Fruit fly (Drosophila melanogaster) whole organism, embryonic: Measurements from ENCODE around the gene Ubqn.
A peak's percentile ranks its signal among the peaks of the same experiment; 100 is the strongest.

Experiments used
- CG10979 ChIP-seq: fragments of 200-800 bp; sonication (Bioruptor generic); optimal IDR thresholded peaks from 2 replicates; lab custom pipeline; 2018; ENCODE audit warnings: missing biosample characterization, mild to moderate bottlenecking, missing genetic modification characterization, moderate library complexity
- CG11093 ChIP-seq: fragments of 200-800 bp; sonication (Bioruptor generic); IDR thresholded peaks from 3 replicates; pipeline ENCODE4 v1.3.6; 2022; ENCODE audit warnings: missing biosample characterization, missing genetic modification characterization
- CG11560 ChIP-seq: fragments of 200-800 bp; sonication (Bioruptor generic); IDR thresholded peaks from 3 replicates; pipeline ENCODE4 v1.3.6; 2022; ENCODE audit warnings: missing biosample characterization, missing genetic modification characterization
- CG12299 ChIP-seq: fragments of 200-800 bp; sonication (Bioruptor generic); optimal IDR thresholded peaks from 2 replicates; lab custom pipeline; 2018; ENCODE audit warnings: missing biosample characterization, mild to moderate bottlenecking, missing genetic modification characterization
- CG12769 ChIP-seq: fragments of 200-800 bp; sonication (Bioruptor generic); optimal IDR thresholded peaks from 2 replicates; lab custom pipeline; 2019; ENCODE audit warnings: missing biosample characterization, mild to moderate bottlenecking, missing genetic modification characterization, moderate library complexity
- CG12942 ChIP-seq: fragments of 200-800 bp; sonication (Bioruptor generic); optimal IDR thresholded peaks from 3 replicates; lab custom pipeline; 2016; ENCODE audit warnings: missing biosample characterization, missing genetic modification characterization
- CG13287 ChIP-seq: fragments of 200-800 bp; sonication (Bioruptor generic); IDR thresholded peaks from 2 replicates; pipeline ENCODE4 v1.3.6; 2022; ENCODE audit warnings: missing biosample characterization, missing genetic modification characterization; ENCODE audit not compliant: partially characterized antibody
- CG17568 ChIP-seq: fragments of 200-800 bp; sonication (Bioruptor generic); optimal IDR thresholded peaks from 2 replicates; lab custom pipeline; 2018; ENCODE audit warnings: missing biosample characterization, mild to moderate bottlenecking, missing genetic modification characterization, moderate library complexity
- CG1832 ChIP-seq: fragments of 200-800 bp; sonication (Bioruptor generic); optimal IDR thresholded peaks from 2 replicates; lab custom pipeline; 2017; ENCODE audit warnings: missing biosample characterization, mild to moderate bottlenecking, missing genetic modification characterization, inconsistent platforms
- CG18619 ChIP-seq: fragments of 200-800 bp; sonication (Bioruptor generic); optimal IDR thresholded peaks from 3 replicates; lab custom pipeline; 2017; ENCODE audit warnings: missing biosample characterization, mild to moderate bottlenecking, missing genetic modification characterization
- CG18764 ChIP-seq: fragments of 200-800 bp; sonication (Bioruptor generic); optimal IDR thresholded peaks from 3 replicates; lab custom pipeline; 2016; ENCODE audit warnings: missing biosample characterization, missing genetic modification characterization
- CG31441 ChIP-seq: fragments of 200-800 bp; sonication (Bioruptor generic); IDR thresholded peaks from 2 replicates; pipeline ENCODE4 v1.3.6; 2022; ENCODE audit warnings: missing biosample characterization, missing genetic modification characterization
- CG3847 ChIP-seq: fragments of 200-800 bp; sonication (Bioruptor generic); IDR thresholded peaks from 2 replicates; pipeline ENCODE4 v1.3.6; 2022; ENCODE audit warnings: missing biosample characterization, missing genetic modification characterization
- CG4360 ChIP-seq: fragments of 200-800 bp; sonication (Bioruptor generic); IDR thresholded peaks from 2 replicates; pipeline ENCODE4 v1.3.6; 2022; ENCODE audit warnings: missing biosample characterization, missing genetic modification characterization
- CG4404 ChIP-seq: fragments of 200-800 bp; sonication (Bioruptor generic); IDR thresholded peaks from 2 replicates; pipeline ENCODE4 v1.3.6; 2022; ENCODE audit warnings: missing biosample characterization, missing genetic modification characterization
- CG4730 ChIP-seq: fragments of 200-800 bp; sonication (Bioruptor generic); IDR thresholded peaks from 2 replicates; pipeline ENCODE4 v1.3.6; 2022; ENCODE audit warnings: missing biosample characterization, missing genetic modification characterization
- CG6254 ChIP-seq: fragments of 200-800 bp; sonication (Bioruptor generic); optimal IDR thresholded peaks from 3 replicates; lab custom pipeline; 2017; ENCODE audit warnings: mild to moderate bottlenecking, missing biosample characterization, missing genetic modification reagents, missing genetic modification characterization
- CG7786 ChIP-seq: fragments of 200-800 bp; sonication (Bioruptor generic); optimal IDR thresholded peaks from 2 replicates; lab custom pipeline; 2016; ENCODE audit warnings: missing biosample characterization, missing genetic modification characterization
- CG9215 ChIP-seq: fragments of 200-800 bp; sonication (Bioruptor generic); IDR thresholded peaks from 2 replicates; pipeline ENCODE4 v1.3.6; 2022; ENCODE audit warnings: missing biosample characterization, missing genetic modification characterization
- Dip2 ChIP-seq: fragments of 200-800 bp; sonication (Bioruptor generic); IDR thresholded peaks from 2 replicates; pipeline ENCODE4 v1.3.6; 2022; ENCODE audit warnings: missing biosample characterization, missing genetic modification characterization
- Dref ChIP-seq: fragments of 200-800 bp; sonication (Bioruptor generic); IDR thresholded peaks from 2 replicates; pipeline ENCODE4 v1.3.6; 2022; ENCODE audit warnings: missing biosample characterization, missing genetic modification characterization
- Ets65A ChIP-seq: fragments of 200-800 bp; sonication (Bioruptor generic); peaks from one replicate; lab custom pipeline; 2016; ENCODE audit warnings: missing biosample characterization, missing genetic modification characterization
- HLH54F ChIP-seq: fragments of 200-800 bp; sonication (Bioruptor generic); optimal IDR thresholded peaks from 3 replicates; lab custom pipeline; 2016; ENCODE audit warnings: missing biosample characterization, missing genetic modification characterization
- Hr3 ChIP-seq: fragments of 200-800 bp; sonication (Bioruptor generic); optimal IDR thresholded peaks from 3 replicates; lab custom pipeline; 2016; ENCODE audit warnings: missing biosample characterization, missing genetic modification characterization
- Mrtf ChIP-seq: fragments of 200-800 bp; sonication (Bioruptor generic); IDR thresholded peaks from 3 replicates; pipeline ENCODE4 v1.3.6; 2022; ENCODE audit warnings: missing biosample characterization, missing genetic modification characterization
- Ptx1 ChIP-seq: fragments of 200-800 bp; sonication (Bioruptor generic); IDR thresholded peaks from 2 replicates; pipeline ENCODE4 v1.3.6; 2022; ENCODE audit warnings: missing biosample characterization, missing genetic modification characterization
- Six4 ChIP-seq: fragments of 200-800 bp; sonication (Bioruptor generic); optimal IDR thresholded peaks from 2 replicates; lab custom pipeline; 2016; ENCODE audit warnings: missing biosample characterization, missing genetic modification characterization
- Xrp1 ChIP-seq: fragments of 200-800 bp; sonication (Bioruptor generic); IDR thresholded peaks from 2 replicates; pipeline ENCODE4 v1.3.6; 2022; ENCODE audit warnings: missing biosample characterization, missing genetic modification characterization
- aop ChIP-seq: fragments of 200-800 bp; sonication (Bioruptor generic); IDR thresholded peaks from 2 replicates; pipeline ENCODE4 v1.3.6; 2022; ENCODE audit warnings: missing biosample characterization, missing genetic modification characterization
- bab2 ChIP-seq: fragments of 200-800 bp; sonication (Bioruptor generic); optimal IDR thresholded peaks from 2 replicates; lab custom pipeline; 2016; ENCODE audit warnings: missing biosample characterization, missing genetic modification characterization
- bigmax ChIP-seq: fragments of 200-800 bp; sonication (Bioruptor generic); optimal IDR thresholded peaks from 2 replicates; lab custom pipeline; 2018; ENCODE audit warnings: missing biosample characterization, mild to moderate bottlenecking, missing genetic modification characterization
- chm ChIP-seq: fragments of 200-800 bp; sonication (Bioruptor generic); IDR thresholded peaks from 2 replicates; pipeline ENCODE4 v1.3.6; 2022; ENCODE audit warnings: missing biosample characterization, missing genetic modification characterization
- corto ChIP-seq: fragments of 200-800 bp; sonication (Bioruptor generic); optimal IDR thresholded peaks from 2 replicates; lab custom pipeline; 2016; ENCODE audit warnings: missing biosample characterization, mild to moderate bottlenecking, missing genetic modification characterization, moderate library complexity
- croc ChIP-seq: fragments of 200-800 bp; sonication (Bioruptor generic); conservative IDR thresholded peaks from 3 replicates; pipeline ENCODE4 v1.3.6; 2022; ENCODE audit warnings: missing biosample characterization, missing genetic modification characterization
- emc ChIP-seq: fragments of 200-800 bp; sonication (Bioruptor generic); optimal IDR thresholded peaks from 2 replicates; lab custom pipeline; 2016; ENCODE audit warnings: missing biosample characterization, missing genetic modification characterization
- eyg ChIP-seq: fragments of 200-800 bp; sonication (Bioruptor generic); optimal IDR thresholded peaks from 3 replicates; lab custom pipeline; 2016; ENCODE audit warnings: missing biosample characterization, missing genetic modification characterization
- fu2 ChIP-seq: fragments of 200-800 bp; sonication (Bioruptor generic); optimal IDR thresholded peaks from 2 replicates; lab custom pipeline; 2016; ENCODE audit warnings: missing biosample characterization, missing genetic modification characterization
- gce ChIP-seq: fragments of 200-800 bp; sonication (Bioruptor generic); IDR thresholded peaks from 3 replicates; pipeline ENCODE4 v1.3.6; 2022; ENCODE audit warnings: missing biosample characterization, missing genetic modification characterization
- h ChIP-seq: fragments of >200 bp; optimal IDR thresholded peaks from 2 replicates; lab custom pipeline; 2017
- oc ChIP-seq: fragments of 200-800 bp; sonication (Bioruptor generic); optimal IDR thresholded peaks from 2 replicates; lab custom pipeline; 2018; ENCODE audit warnings: missing biosample characterization, mild to moderate bottlenecking, missing genetic modification characterization, moderate library complexity
- repo ChIP-seq: fragments of 200-800 bp; sonication (Bioruptor generic); optimal IDR thresholded peaks from 2 replicates; lab custom pipeline; 2016; ENCODE audit warnings: missing biosample characterization, missing genetic modification characterization
- ro ChIP-seq: fragments of 200-800 bp; sonication (Bioruptor generic); IDR thresholded peaks from 2 replicates; pipeline ENCODE4 v1.3.6; 2022; ENCODE audit warnings: missing biosample characterization, missing genetic modification characterization
- scrt ChIP-seq: fragments of 200-800 bp; sonication (Bioruptor generic); optimal IDR thresholded peaks from 2 replicates; lab custom pipeline; 2018; ENCODE audit warnings: missing biosample characterization, mild to moderate bottlenecking, missing genetic modification characterization, moderate library complexity
- sug ChIP-seq: fragments of 200-800 bp; optimal IDR thresholded peaks from 2 replicates; lab custom pipeline; 2019; ENCODE audit warnings: missing biosample characterization, mild to moderate bottlenecking, missing genetic modification characterization, moderate library complexity
- tin ChIP-seq: fragments of 200-800 bp; sonication (Bioruptor generic); optimal IDR thresholded peaks from 3 replicates; lab custom pipeline; 2016; ENCODE audit warnings: missing biosample characterization, missing genetic modification characterization
- tll ChIP-seq, 2 experiments: fragments of 200-800 bp in 1 of 2; fragments of >200 bp in 1 of 2; sonication (Bioruptor generic) in 1 of 2; optimal IDR thresholded peaks; 2 replicates each; lab custom pipeline; 2017 to 2019; ENCODE audit warnings: missing biosample characterization in 2 of 2, missing genetic modification characterization in 2 of 2, mild to moderate bottlenecking in 1 of 2, moderate library complexity in 1 of 2
- tna ChIP-seq: fragments of 200-800 bp; sonication (Bioruptor generic); IDR thresholded peaks from 2 replicates; pipeline ENCODE4 v1.3.6; 2022; ENCODE audit warnings: missing biosample characterization, missing genetic modification characterization; ENCODE audit not compliant: partially characterized antibody
- usp ChIP-seq: fragments of >200 bp; optimal IDR thresholded peaks from 2 replicates; lab custom pipeline; 2017; ENCODE audit warnings: missing biosample characterization, missing genetic modification characterization
- zen ChIP-seq: fragments of 200-800 bp; sonication (Bioruptor generic); optimal IDR thresholded peaks from 3 replicates; lab custom pipeline; 2018; ENCODE audit warnings: missing biosample characterization, mild to moderate bottlenecking, missing genetic modification characterization, moderate library complexity
- zen2 ChIP-seq: fragments of 200-800 bp; sonication (Bioruptor generic); IDR thresholded peaks from 3 replicates; pipeline ENCODE4 v1.3.6; 2022; ENCODE audit warnings: missing biosample characterization, missing genetic modification characterization; ENCODE audit not compliant: partially characterized antibody

The Ubqn gene

DNA sequence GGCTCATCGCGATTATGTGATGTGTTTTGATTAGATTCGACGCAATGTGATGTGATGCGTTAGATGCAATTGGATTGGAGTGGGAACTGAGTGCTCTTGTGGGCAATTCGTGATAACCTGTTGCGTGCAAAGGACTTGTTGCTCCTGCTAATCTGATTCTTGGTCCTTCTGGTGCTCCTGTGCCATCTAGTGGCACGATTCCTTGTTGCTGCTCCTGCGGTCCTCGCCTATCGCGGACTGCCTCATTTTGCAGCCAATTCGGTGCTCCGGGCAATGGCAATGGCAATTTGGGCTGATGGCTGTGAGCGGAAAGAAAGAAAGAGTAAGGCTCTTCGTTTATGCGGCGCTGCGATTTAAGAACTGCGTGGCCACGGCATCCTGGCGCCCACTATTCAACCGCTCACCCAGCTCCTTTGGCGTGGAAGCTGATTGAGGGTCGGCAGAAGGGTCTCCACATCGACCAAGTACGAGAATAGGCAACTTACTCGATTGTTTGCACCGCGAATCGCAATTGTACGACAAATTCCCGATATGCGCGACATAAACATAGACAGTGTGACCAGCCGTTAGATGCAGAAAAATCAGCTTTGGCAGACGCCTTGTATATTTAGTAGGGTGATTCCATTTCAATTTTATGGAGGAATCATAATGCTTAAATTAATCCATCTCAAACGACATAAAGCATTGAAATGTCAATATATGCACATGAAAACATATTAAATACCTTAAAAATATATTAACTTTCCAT is 9.5 kb downstream of the Ubqn start, which contains the start of gene Mer (continued):
- peak; percentile 94 for TF ChIP-seq CG12769
- TF ChIP-seq CG12942 (GFP tag; lab: Kevin White, UChicago): peak; percentile 79
- peak; percentile 84 for TF ChIP-seq chm (GFP tag; lab: Robert Waterston, UW)
- peak; percentile 88 for TF ChIP-seq Xrp1 (GFP tag; lab: Robert Waterston, UW)
- peak; percentile 84 for TF ChIP-seq CG12299
- peak; percentile 55; the same call in 2 of the 3 replicates for TF ChIP-seq CG11093 (GFP tag; lab: Robert Waterston, UW)
- peak; percentile 81 for TF ChIP-seq CG7786 (GFP tag; lab: Kevin White, UChicago)
- peak; percentile 71 for TF ChIP-seq CG18764 (GFP tag; lab: Kevin White, UChicago)
- peak; percentile 84 for TF ChIP-seq CG10979
- TF ChIP-seq tin (GFP tag; lab: Kevin White, UChicago): peak; percentile 76
- peak; percentile 81 for TF ChIP-seq CG31441 (GFP tag; lab: Robert Waterston, UW)
- TF ChIP-seq h (lab: Kevin White, UChicago): no peak
- peak; percentile 77 for TF ChIP-seq eyg (GFP tag; lab: Kevin White, UChicago)
- TF ChIP-seq CG13287 (GFP tag; lab: Robert Waterston, UW): peak; percentile 53; the same call in 1 of the 2 replicates
- peak; percentile 75 for TF ChIP-seq CG3847 (GFP tag; lab: Robert Waterston, UW)
- TF ChIP-seq HLH54F (GFP tag; lab: Kevin White, UChicago): peak; percentile 86
- peak; percentile 97 for TF ChIP-seq Ets65A
- TF ChIP-seq aop: no peak
- TF ChIP-seq CG6254 (GFP tag; lab: Kevin White, UChicago): peak; percentile 51
- peak; percentile 70; the same call in 1 of the 3 replicates for TF ChIP-seq gce
- TF ChIP-seq Dref: 0 out of 2 replicates have a peak, but pooled peaks have one; percentile 25
- TF ChIP-seq croc (GFP tag; lab: Robert Waterston, UW): peak; percentile 65
- no peak for TF ChIP-seq tll (GFP tag; optimal IDR thresholded peaks at IDR 0.05; lab: Kevin White, UChicago)
- TF ChIP-seq repo (GFP tag; lab: Kevin White, UChicago): peak; percentile 76
- TF ChIP-seq Ptx1 (GFP tag; lab: Robert Waterston, UW): peak; percentile 81
- TF ChIP-seq CG1832: no peak
- peak; percentile 85 for TF ChIP-seq Mrtf
- peak; percentile 62 for TF ChIP-seq CG4360
- peak; percentile 78 for TF ChIP-seq fu2
- peak; percentile 66 for TF ChIP-seq CG9215 (GFP tag; lab: Robert Waterston, UW)
- TF ChIP-seq bigmax: no peak
- TF ChIP-seq usp: no peak
- TF ChIP-seq tna (GFP tag; lab: Robert Waterston, UW): peak; percentile 38; the same call in 1 of the 2 replicates
- peak; percentile 59 for TF ChIP-seq emc
- TF ChIP-seq bab2 (GFP tag; lab: Kevin White, UChicago): peak; percentile 81
- TF ChIP-seq CG18619 (GFP tag; lab: Kevin White, UChicago): peak; percentile 83
- TF ChIP-seq Hr3 (GFP tag; lab: Kevin White, UChicago): peak; percentile 65
- peak; percentile 6 for TF ChIP-seq corto (GFP tag; lab: Kevin White, UChicago)
- peak; percentile 78 for TF ChIP-seq Six4
- peak; percentile 67 for TF ChIP-seq CG4730 (GFP tag; lab: Robert Waterston, UW)
- peak; percentile 59 for TF ChIP-seq oc (tag; lab: Kevin White, UChicago)
- TF ChIP-seq zen: peak; percentile 61
- peak; percentile 51 for TF ChIP-seq CG17568 (GFP tag; lab: Kevin White, UChicago)
- TF ChIP-seq CG4404: peak; percentile 60
- peak; percentile 70 for TF ChIP-seq sug (tag; lab: Kevin White, UChicago)
- TF ChIP-seq Dip2 (GFP tag; lab: Robert Waterston, UW): no peak; the same call in 1 of the 2 replicates
- no peak for TF ChIP-seq ro (GFP tag; lab: Robert Waterston, UW)
- TF ChIP-seq zen2 (GFP tag; lab: Robert Waterston, UW): no peak
- TF ChIP-seq scrt: peak; percentile 91
- TF ChIP-seq CG11560 (tag; lab: Robert Waterston, UW): 0 out of 3 replicates have a peak, but pooled peaks have one; percentile 36
